Fruit fly (Drosophila melanogaster): ENCODE data around the gene PlexA.

dm6 chr4:1064652-1065218, 37.8 kb upstream of the PlexA start, which contains the start of gene Zyx:
- no peak for TF ChIP-seq CTCF (optimal IDR thresholded peaks at IDR 0.05)
- TF ChIP-seq CG8478 (optimal IDR thresholded peaks at IDR 0.05): no peak
